Worm (Caenorhabditis elegans) whole organism, L2 larva: Measurements from ENCODE around the gene mtch-1.

Experiments used
- ama-1 ChIP-seq: fragments of 150-350 bp; optimal IDR thresholded peaks from 2 replicates; lab custom pipeline; 2018; ENCODE audit warnings: inconsistent platforms
- dmd-4 ChIP-seq: sonication (generic microtip); optimal IDR thresholded peaks from 2 replicates; lab custom pipeline; 2017; ENCODE audit warnings: missing biosample characterization, missing genetic modification characterization
- elt-3 ChIP-seq: sonication (generic microtip); optimal IDR thresholded peaks from 2 replicates; lab custom pipeline; 2017; ENCODE audit warnings: missing biosample characterization, missing genetic modification characterization
- mab-5 ChIP-seq: fragments of 150-350 bp; optimal IDR thresholded peaks from 2 replicates; lab custom pipeline; 2014; ENCODE audit warnings: missing biosample characterization, missing genetic modification characterization
- snpc-4 ChIP-seq: fragments of 150-350 bp; optimal IDR thresholded peaks from 2 replicates; lab custom pipeline; 2014; ENCODE audit warnings: missing biosample characterization, missing genetic modification characterization

ce11 chrII:7419563-7419962 lies 45.6 kb upstream of the mtch-1 start:
- no peak for TF ChIP-seq snpc-4 (tag; lab: Kevin White, UChicago)
- no peak for TF ChIP-seq mab-5
- no peak for TF ChIP-seq dmd-4
- TF ChIP-seq elt-3 (tag; lab: Kevin White, UChicago) = no peak
- TF ChIP-seq ama-1 (lab: Kevin White, UChicago) = no peak
